Worm (Caenorhabditis elegans): Measurements from ENCODE around the gene unc-44.

unc-44 gene

ce11 chrIV:5967035-5967499, 8.3 kb upstream of the unc-44 start:
- TF ChIP-seq ceh-39 (tag; optimal IDR thresholded peaks at IDR 0.05): peak; percentile 9
- TF ChIP-seq drap-1 (GFP tag; optimal IDR thresholded peaks at IDR 0.05): peak; percentile 92
- peak; percentile 57 for TF ChIP-seq nhr-28 (tag; optimal IDR thresholded peaks at IDR 0.05)
- peak; percentile 79 for TF ChIP-seq mep-1 (tag; optimal IDR thresholded peaks at IDR 0.05)
- peak; percentile 40 for TF ChIP-seq tbx-8 (GFP tag; optimal IDR thresholded peaks at IDR 0.05)
- TF ChIP-seq elt-1 (tag; optimal IDR thresholded peaks at IDR 0.05; ENCODE audit: borderline replicate concordance, insufficient read depth): no peak
- TF ChIP-seq sem-2 (GFP tag; optimal IDR thresholded peaks at IDR 0.05): peak; percentile 79
- no peak for TF ChIP-seq blmp-1 (tag; optimal IDR thresholded peaks at IDR 0.05)
- TF ChIP-seq ham-2 (GFP tag; optimal IDR thresholded peaks at IDR 0.05): peak; percentile 85
- TF ChIP-seq sptf-1 (tag; optimal IDR thresholded peaks at IDR 0.05): peak; percentile 92
- peak; percentile 67 for TF ChIP-seq ceh-43 (GFP tag; optimal IDR thresholded peaks at IDR 0.05)
- no peak for TF ChIP-seq nhr-76 (tag; optimal IDR thresholded peaks at IDR 0.05)
- no peak for TF ChIP-seq lin-13 (tag; optimal IDR thresholded peaks at IDR 0.05)
- peak; percentile 76 for TF ChIP-seq lin-32 (GFP tag; optimal IDR thresholded peaks at IDR 0.05)
- no peak for TF ChIP-seq nhr-2 (tag; optimal IDR thresholded peaks at IDR 0.05)
- TF ChIP-seq ztf-11 (tag; optimal IDR thresholded peaks at IDR 0.05): peak; percentile 27
- TF ChIP-seq unc-39 (tag; optimal IDR thresholded peaks at IDR 0.05): peak; percentile 24
- TF ChIP-seq pha-4 (tag; optimal IDR thresholded peaks at IDR 0.05): peak; percentile 69
- TF ChIP-seq nhr-12 (tag; optimal IDR thresholded peaks at IDR 0.05): no peak
- TF ChIP-seq ceh-83 (GFP tag; optimal IDR thresholded peaks at IDR 0.05): peak; percentile 91
- no peak for TF ChIP-seq nhr-237 (tag; optimal IDR thresholded peaks at IDR 0.05)
- TF ChIP-seq mab-5 (tag; optimal IDR thresholded peaks at IDR 0.05): no peak
- TF ChIP-seq bed-3 (GFP tag; optimal IDR thresholded peaks at IDR 0.05): peak; percentile 67
- TF ChIP-seq mls-2 (tag; optimal IDR thresholded peaks at IDR 0.05): peak; percentile 86
- TF ChIP-seq ces-1 (GFP tag; optimal IDR thresholded peaks at IDR 0.05): peak; percentile 63
- peak; percentile 19 for TF ChIP-seq lsy-2 (tag; optimal IDR thresholded peaks at IDR 0.05)
- TF ChIP-seq unc-62 (GFP tag; optimal IDR thresholded peaks at IDR 0.05): peak; percentile 39
- no peak for TF ChIP-seq elt-3 (tag; optimal IDR thresholded peaks at IDR 0.05)
- TF ChIP-seq unc-120 (tag; optimal IDR thresholded peaks at IDR 0.05; ENCODE audit: poor library complexity, severe bottlenecking): peak; percentile 97
- peak; percentile 92 for TF ChIP-seq cnd-1 (tag; optimal IDR thresholded peaks at IDR 0.05)
- peak; percentile 61 for TF ChIP-seq flh-1 (GFP tag; optimal IDR thresholded peaks at IDR 0.05)
- peak; percentile 39 for TF ChIP-seq hlh-1 (tag; optimal IDR thresholded peaks at IDR 0.05)
- peak; percentile 89 for TF ChIP-seq M03D4.4 (tag; optimal IDR thresholded peaks at IDR 0.05)
- TF ChIP-seq zip-8 (tag; optimal IDR thresholded peaks at IDR 0.05): no peak
- no peak for TF ChIP-seq snpc-4 (tag; optimal IDR thresholded peaks at IDR 0.05)

- TF ChIP-seq ceh-83 (GFP tag; optimal IDR thresholded peaks at IDR 0.05) (no peak), lin-13 (tag; optimal IDR thresholded peaks at IDR 0.05) (no peak), tbx-8 (GFP tag; optimal IDR thresholded peaks at IDR 0.05) (no peak), cnd-1 (tag; optimal IDR thresholded peaks at IDR 0.05) (peak; percentile 88), ztf-11 (tag; optimal IDR thresholded peaks at IDR 0.05) (peak; percentile 48), mep-1 (tag; optimal IDR thresholded peaks at IDR 0.05) (peak; percentile 18), ces-1 (GFP tag; optimal IDR thresholded peaks at IDR 0.05) (peak; percentile 80), hlh-1 (tag; optimal IDR thresholded peaks at IDR 0.05) (peak; percentile 65), flh-1 (GFP tag; optimal IDR thresholded peaks at IDR 0.05) (no peak), elt-1 (tag; optimal IDR thresholded peaks at IDR 0.05; ENCODE audit: borderline replicate concordance, insufficient read depth) (no peak), unc-39 (tag; optimal IDR thresholded peaks at IDR 0.05) (peak; percentile 23), unc-62 (GFP tag; optimal IDR thresholded peaks at IDR 0.05) (peak; percentile 13), lin-32 (GFP tag; optimal IDR thresholded peaks at IDR 0.05) (peak; percentile 25)
Observed at ce11 chrIV:5970526-5970925, 4.8 kb upstream of the unc-44 start.

- TF ChIP-seq M03D4.4 (tag; optimal IDR thresholded peaks at IDR 0.05) (peak; percentile 42), sem-2 (GFP tag; optimal IDR thresholded peaks at IDR 0.05) (no peak), mep-1 (tag; optimal IDR thresholded peaks at IDR 0.05) (peak; percentile 54), nhr-76 (tag; optimal IDR thresholded peaks at IDR 0.05) (no peak), ces-1 (GFP tag; optimal IDR thresholded peaks at IDR 0.05) (peak; percentile 84), unc-62 (GFP tag; optimal IDR thresholded peaks at IDR 0.05) (no peak), ceh-83 (GFP tag; optimal IDR thresholded peaks at IDR 0.05) (peak; percentile 35), sptf-1 (tag; optimal IDR thresholded peaks at IDR 0.05) (peak; percentile 60), lsy-2 (tag; optimal IDR thresholded peaks at IDR 0.05) (peak; percentile 41), drap-1 (GFP tag; optimal IDR thresholded peaks at IDR 0.05) (peak; percentile 39), unc-120 (tag; optimal IDR thresholded peaks at IDR 0.05; ENCODE audit: poor library complexity, severe bottlenecking) (peak; percentile 94), hlh-1 (tag; optimal IDR thresholded peaks at IDR 0.05) (peak; percentile 51), mls-2 (tag; optimal IDR thresholded peaks at IDR 0.05) (peak; percentile 36)
Observed at ce11 chrIV:5973947-5974495, 1.3 kb upstream of the unc-44 start.

Measured in whole organism, mixed stage, embryonic.